Fruit fly (Drosophila melanogaster) whole organism, pupa: Measurements from ENCODE around the gene Prosalpha2.
A peak's percentile ranks its signal among the peaks of the same experiment; 100 is the strongest.

Source experiments
- CG15710 ChIP-seq: fragments of 200-800 bp; sonication (Bioruptor generic); optimal IDR thresholded peaks from 2 replicates; lab custom pipeline; 2018; ENCODE audit warnings: missing biosample characterization, mild to moderate bottlenecking, missing genetic modification characterization, moderate library complexity
- EcR ChIP-seq: fragments of 200-800 bp; sonication (Bioruptor generic); optimal IDR thresholded peaks from 3 replicates; lab custom pipeline; 2019; ENCODE audit warnings: missing biosample characterization, missing genetic modification characterization, mild to moderate bottlenecking, moderate library complexity, missing genetic modification reagents
- gl ChIP-seq: fragments of 200-800 bp; sonication (Bioruptor generic); optimal IDR thresholded peaks from 2 replicates; lab custom pipeline; 2018; ENCODE audit warnings: missing biosample characterization, mild to moderate bottlenecking, missing genetic modification characterization
- rn ChIP-seq: fragments of 200-800 bp; sonication (Bioruptor generic); IDR thresholded peaks from 2 replicates; pipeline ENCODE4 v1.3.6; 2022; ENCODE audit warnings: missing biosample characterization, missing genetic modification characterization

DNA sequence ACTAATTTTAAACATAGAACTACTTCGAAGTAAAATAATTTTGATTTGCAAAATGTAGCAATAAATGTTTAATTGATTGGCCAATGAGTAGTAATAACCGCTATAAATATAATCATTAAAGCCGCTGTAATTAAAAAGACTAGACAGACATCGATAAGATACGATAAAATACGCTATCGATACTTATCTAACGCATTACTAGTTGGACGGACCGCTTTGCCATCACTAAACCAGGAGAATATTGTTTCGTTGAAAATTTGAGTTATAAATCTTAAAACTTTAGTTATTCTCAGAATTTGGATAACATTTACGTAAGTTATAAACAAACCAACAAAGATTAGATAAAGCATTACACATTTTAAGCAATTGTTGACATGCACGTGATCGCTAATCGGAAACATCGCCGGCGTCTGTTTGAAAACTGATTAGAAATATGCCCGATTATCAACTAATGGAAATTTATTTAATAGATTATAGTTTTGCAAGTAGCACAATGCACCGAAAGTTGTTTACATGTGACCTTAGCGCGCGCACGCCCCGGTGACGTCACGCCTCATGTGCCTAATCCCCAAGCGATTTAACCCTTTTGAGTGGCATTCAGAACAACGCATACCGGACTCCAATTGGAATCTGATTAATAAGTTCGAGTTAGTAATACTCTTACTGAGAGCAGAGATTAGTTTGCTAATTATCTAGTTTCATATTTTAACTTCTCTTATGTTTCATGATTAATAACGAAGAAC is 8.5 kb downstream of the Prosalpha2 start, which contains the start of gene Desat1:
- TF ChIP-seq EcR (peak; percentile 5), gl (tag; lab: Kevin White, UChicago) (no peak), CG15710 (no peak), rn (GFP tag; lab: Robert Waterston, UW) (no peak)
